Worm (Caenorhabditis elegans) whole organism, L4 larva: ENCODE measurements around the gene gst-12.

ENCODE experiments used
- F26F4.8 ChIP-seq: fragments of 200-800 bp; sonication (Bioruptor generic); conservative IDR thresholded peaks from 2 replicates; pipeline ENCODE4 v1.3.6; 2022; ENCODE audit warnings: missing genetic modification characterization, missing compliant biosample characterization
- F37D6.2 ChIP-seq: sonication (generic microtip); optimal IDR thresholded peaks from 2 replicates; lab custom pipeline; 2016; ENCODE audit warnings: mild to moderate bottlenecking, missing genetic modification characterization, missing compliant biosample characterization
- R02D3.7 ChIP-seq: fragments of 150-350 bp; sonication (generic microtip); optimal IDR thresholded peaks from 3 replicates; lab custom pipeline; 2014; ENCODE audit warnings: missing biosample characterization, missing genetic modification characterization
- T20F7.1 ChIP-seq: fragments of 200-800 bp; sonication (Bioruptor generic); optimal IDR thresholded peaks from 2 replicates; lab custom pipeline; 2018; ENCODE audit warnings: mild to moderate bottlenecking, missing genetic modification characterization, missing compliant biosample characterization
- T26A8.4 ChIP-seq: fragments of 200-800 bp; sonication (Bioruptor generic); IDR thresholded peaks from 2 replicates; pipeline ENCODE4 v1.3.6; 2022; ENCODE audit warnings: missing genetic modification characterization, missing compliant biosample characterization
- Y105C5A.15 ChIP-seq: fragments of 200-800 bp; sonication (Bioruptor generic); IDR thresholded peaks from 2 replicates; pipeline ENCODE4 v1.3.6; 2022; ENCODE audit warnings: missing genetic modification characterization, missing compliant biosample characterization
- Y48G9A.11 ChIP-seq: fragments of 200-800 bp; sonication (Bioruptor generic); IDR thresholded peaks from 2 replicates; pipeline ENCODE4 v1.3.6; 2022; ENCODE audit warnings: missing genetic modification reagents, missing genetic modification characterization, missing compliant biosample characterization
- ZK337.2 ChIP-seq: fragments of 200-800 bp; sonication (Bioruptor generic); IDR thresholded peaks from 2 replicates; pipeline ENCODE4 v1.3.6; 2022; ENCODE audit warnings: missing genetic modification reagents, missing genetic modification characterization, missing compliant biosample characterization
- ZK546.5 ChIP-seq, 2 experiments: sonication (generic microtip); optimal IDR thresholded peaks; 2 replicates each; lab custom pipeline; 2017; ENCODE audit warnings: missing biosample characterization in 2 of 2, missing genetic modification characterization in 2 of 2
- aha-1 ChIP-seq: fragments of 150-350 bp; peaks from one replicate; lab custom pipeline; 2014; ENCODE audit warnings: missing biosample characterization, missing genetic modification characterization
- ama-1 ChIP-seq: fragments of 150-350 bp; optimal IDR thresholded peaks from 2 replicates; lab custom pipeline; 2014; ENCODE audit warnings: inconsistent platforms, mixed read lengths
- ceh-20 ChIP-seq: fragments of 200-800 bp; sonication (Bioruptor generic); IDR thresholded peaks from 2 replicates; pipeline ENCODE4 v1.3.6; 2022; ENCODE audit warnings: missing genetic modification reagents, missing genetic modification characterization, missing compliant biosample characterization
- ceh-32 ChIP-seq: sonication (generic microtip); optimal IDR thresholded peaks from 2 replicates; lab custom pipeline; 2016; ENCODE audit warnings: mild to moderate bottlenecking, missing genetic modification characterization, missing compliant biosample characterization; ENCODE audit not compliant: poor library complexity
- ces-1 ChIP-seq: fragments of 150-350 bp; sonication (generic microtip); optimal IDR thresholded peaks from 4 replicates; lab custom pipeline; 2014; ENCODE audit warnings: missing biosample characterization, missing genetic modification reagents, missing genetic modification characterization
- cey-2 ChIP-seq: sonication (generic microtip); optimal IDR thresholded peaks from 3 replicates; lab custom pipeline; 2017; ENCODE audit warnings: missing genetic modification characterization, mild to moderate bottlenecking, missing compliant biosample characterization, antibody characterized with exemption, borderline replicate concordance; ENCODE audit not compliant: insufficient read depth
- daf-12 ChIP-seq: fragments of 150-350 bp; optimal IDR thresholded peaks from 2 replicates; lab custom pipeline; 2014; ENCODE audit warnings: missing biosample characterization, missing genetic modification reagents, missing genetic modification characterization
- dmd-6 ChIP-seq: fragments of 200-800 bp; sonication (Bioruptor generic); IDR thresholded peaks from 2 replicates; pipeline ENCODE4 v1.3.6; 2022; ENCODE audit warnings: missing genetic modification reagents, missing genetic modification characterization, missing compliant biosample characterization
- dpl-1 ChIP-seq: fragments of 150-350 bp; optimal IDR thresholded peaks from 2 replicates; lab custom pipeline; 2014; ENCODE audit warnings: missing biosample characterization, missing genetic modification reagents, missing genetic modification characterization
- duxl-1 ChIP-seq: sonication (generic microtip); optimal IDR thresholded peaks from 2 replicates; lab custom pipeline; 2016; ENCODE audit warnings: mild to moderate bottlenecking, missing genetic modification characterization, moderate library complexity, missing compliant biosample characterization; ENCODE audit not compliant: poor library complexity
- dve-1 ChIP-seq: sonication (generic microtip); optimal IDR thresholded peaks from 2 replicates; lab custom pipeline; 2017; ENCODE audit warnings: antibody characterized with exemption, mild to moderate bottlenecking, missing genetic modification characterization, missing compliant biosample characterization; ENCODE audit not compliant: insufficient read depth
- gei-8 ChIP-seq: fragments of 200-800 bp; sonication (Bioruptor generic); optimal IDR thresholded peaks from 2 replicates; lab custom pipeline; 2018; ENCODE audit warnings: mild to moderate bottlenecking, missing genetic modification characterization, missing compliant biosample characterization
- hlh-11 ChIP-seq: fragments of 200-800 bp; sonication (Bioruptor generic); optimal IDR thresholded peaks from 2 replicates; lab custom pipeline; 2018; ENCODE audit warnings: mild to moderate bottlenecking, missing genetic modification characterization, missing compliant biosample characterization
- hlh-30 ChIP-seq: sonication (generic microtip); optimal IDR thresholded peaks from 2 replicates; lab custom pipeline; 2017; ENCODE audit warnings: antibody characterized with exemption, mild to moderate bottlenecking, missing genetic modification characterization, missing compliant biosample characterization; ENCODE audit not compliant: insufficient read depth
- hmg-1.1 ChIP-seq: fragments of 200-800 bp; sonication (Bioruptor generic); IDR thresholded peaks from 2 replicates; pipeline ENCODE4 v1.3.6; 2022; ENCODE audit warnings: missing genetic modification reagents, missing genetic modification characterization, missing compliant biosample characterization
- lin-1 ChIP-seq: fragments of 200-800 bp; sonication (Bioruptor generic); IDR thresholded peaks from 2 replicates; pipeline ENCODE4 v1.3.6; 2022; ENCODE audit warnings: missing genetic modification reagents, missing genetic modification characterization, missing compliant biosample characterization
- lin-13 ChIP-seq: fragments of 150-350 bp; optimal IDR thresholded peaks from 2 replicates; lab custom pipeline; 2014; ENCODE audit warnings: missing biosample characterization, missing genetic modification reagents, missing genetic modification characterization
- lin-15B ChIP-seq: fragments of 150-350 bp; sonication (generic microtip); optimal IDR thresholded peaks from 3 replicates; lab custom pipeline; 2014; ENCODE audit warnings: missing biosample characterization, missing genetic modification characterization
- lin-39 ChIP-seq: fragments of 150-350 bp; optimal IDR thresholded peaks from 2 replicates; lab custom pipeline; 2014; ENCODE audit warnings: missing biosample characterization, missing genetic modification reagents, missing genetic modification characterization
- mdl-1 ChIP-seq, 2 experiments: fragments of 150-350 bp in 1 of 2; sonication (generic microtip) in 1 of 2; optimal IDR thresholded peaks; 2 replicates each; lab custom pipeline; 2014 to 2017; ENCODE audit warnings: missing biosample characterization in 2 of 2, missing genetic modification characterization in 2 of 2
- mxl-2 ChIP-seq: fragments of 200-800 bp; sonication (Bioruptor generic); conservative IDR thresholded peaks from 2 replicates; pipeline ENCODE4 v1.3.6; 2022; ENCODE audit warnings: missing genetic modification reagents, missing genetic modification characterization, missing compliant biosample characterization
- nhr-10 ChIP-seq: fragments of 150-350 bp; optimal IDR thresholded peaks from 2 replicates; lab custom pipeline; 2014; ENCODE audit warnings: missing biosample characterization, missing genetic modification characterization
- nhr-102 ChIP-seq: sonication (generic microtip); optimal IDR thresholded peaks from 2 replicates; lab custom pipeline; 2016; ENCODE audit warnings: mild to moderate bottlenecking, missing genetic modification characterization, moderate library complexity, missing compliant biosample characterization
- nhr-111 ChIP-seq: fragments of 200-800 bp; sonication (Bioruptor generic); optimal IDR thresholded peaks from 2 replicates; lab custom pipeline; 2018; ENCODE audit warnings: mild to moderate bottlenecking, missing genetic modification characterization, missing compliant biosample characterization
- nhr-237 ChIP-seq: sonication (generic microtip); optimal IDR thresholded peaks from 2 replicates; lab custom pipeline; 2017; ENCODE audit warnings: missing biosample characterization, missing genetic modification characterization
- nhr-28 ChIP-seq: fragments of 150-350 bp; optimal IDR thresholded peaks from 2 replicates; lab custom pipeline; 2014; ENCODE audit warnings: missing biosample characterization, missing genetic modification characterization
- nhr-42 ChIP-seq: fragments of 200-800 bp; sonication (Bioruptor generic); IDR thresholded peaks from 2 replicates; pipeline ENCODE4 v1.3.6; 2022; ENCODE audit warnings: missing genetic modification characterization, missing compliant biosample characterization
- nhr-48 ChIP-seq: sonication (generic microtip); optimal IDR thresholded peaks from 2 replicates; lab custom pipeline; 2016; ENCODE audit warnings: mild to moderate bottlenecking, missing genetic modification characterization, missing compliant biosample characterization
- nhr-6 ChIP-seq: fragments of 150-350 bp; optimal IDR thresholded peaks from 2 replicates; lab custom pipeline; 2014; ENCODE audit warnings: missing biosample characterization, missing genetic modification characterization
- nhr-77 ChIP-seq: fragments of 150-350 bp; optimal IDR thresholded peaks from 2 replicates; lab custom pipeline; 2014; ENCODE audit warnings: missing biosample characterization, missing genetic modification characterization
- pha-4 ChIP-seq, 2 experiments: fragments of 150-350 bp in 1 of 2; fragments of 200-800 bp in 1 of 2; sonication (Bioruptor generic) in 1 of 2; IDR thresholded peaks in 1 of 2; optimal IDR thresholded peaks in 1 of 2; 2 replicates each; pipeline versions ENCODE4 v1.3.6 to Lab custom; 2014 to 2022; ENCODE audit warnings: missing genetic modification characterization in 2 of 2, missing genetic modification reagents in 2 of 2, missing biosample characterization in 1 of 2, missing compliant biosample characterization in 1 of 2
- php-3 ChIP-seq: fragments of 200-800 bp; sonication (Bioruptor generic); IDR thresholded peaks from 2 replicates; pipeline ENCODE4 v1.3.6; 2022; ENCODE audit warnings: missing genetic modification reagents, missing genetic modification characterization, missing compliant biosample characterization
- sdz-12 ChIP-seq: fragments of 200-800 bp; sonication (Bioruptor generic); optimal IDR thresholded peaks from 2 replicates; lab custom pipeline; 2018; ENCODE audit warnings: mild to moderate bottlenecking, missing genetic modification characterization, missing compliant biosample characterization
- set-16 ChIP-seq: fragments of 200-800 bp; sonication (Bioruptor generic); IDR thresholded peaks from 2 replicates; pipeline ENCODE4 v1.3.6; 2022; ENCODE audit warnings: missing genetic modification reagents, missing genetic modification characterization, missing compliant biosample characterization
- snpc-1.2 ChIP-seq: fragments of 200-800 bp; sonication (Bioruptor generic); IDR thresholded peaks from 2 replicates; pipeline ENCODE4 v1.3.6; 2022; ENCODE audit warnings: missing genetic modification reagents, missing genetic modification characterization, missing compliant biosample characterization
- spr-1 ChIP-seq: sonication (generic microtip); optimal IDR thresholded peaks from 2 replicates; lab custom pipeline; 2016; ENCODE audit warnings: mild to moderate bottlenecking, missing genetic modification characterization, missing compliant biosample characterization
- spr-3 ChIP-seq: fragments of 200-800 bp; sonication (Bioruptor generic); optimal IDR thresholded peaks from 2 replicates; lab custom pipeline; 2018; ENCODE audit warnings: mild to moderate bottlenecking, missing genetic modification characterization, missing compliant biosample characterization
- unc-130 ChIP-seq: sonication (generic microtip); optimal IDR thresholded peaks from 2 replicates; lab custom pipeline; 2016; ENCODE audit warnings: missing genetic modification reagents, missing genetic modification characterization, missing compliant biosample characterization
- zfp-2 ChIP-seq: sonication (generic microtip); optimal IDR thresholded peaks from 2 replicates; lab custom pipeline; 2016; ENCODE audit warnings: mild to moderate bottlenecking, missing genetic modification characterization, missing compliant biosample characterization
- zfp-3 ChIP-seq: fragments of 200-800 bp; sonication (Bioruptor generic); conservative IDR thresholded peaks from 2 replicates; pipeline ENCODE4 v1.3.6; 2022; ENCODE audit warnings: missing genetic modification reagents, missing genetic modification characterization, missing compliant biosample characterization
- zip-11 ChIP-seq: fragments of 200-800 bp; sonication (Bioruptor generic); IDR thresholded peaks from 2 replicates; pipeline ENCODE4 v1.3.6; 2022; ENCODE audit warnings: missing genetic modification characterization, missing compliant biosample characterization
- ztf-11 ChIP-seq: fragments of 150-350 bp; optimal IDR thresholded peaks from 2 replicates; lab custom pipeline; 2014; ENCODE audit warnings: missing biosample characterization, missing genetic modification characterization

The gst-12 gene

ce11 chrII:13609655-13610054, 8.2 kb downstream of the gst-12 start, which contains the start of gene gst-20:
TSS of gene gst-20 (minus strand) at chrII:13609824.
- TF ChIP-seq nhr-10, result no peak
- TF ChIP-seq nhr-28 (tag; lab: Kevin White, UChicago), result peak; percentile 72
- TF ChIP-seq spr-3 (GFP tag; lab: Kevin White, UChicago), result no peak
- peak; percentile 75 for TF ChIP-seq dve-1
- no peak for TF ChIP-seq T20F7.1
- no peak for TF ChIP-seq gei-8 (GFP tag; lab: Kevin White, UChicago)
- no peak for TF ChIP-seq sdz-12
- TF ChIP-seq nhr-48 (tag; lab: Kevin White, UChicago), result peak; percentile 53
- TF ChIP-seq ZK546.5 (tag; optimal IDR thresholded peaks at IDR 0.05; lab: Kevin White, UChicago), result no peak
- TF ChIP-seq ztf-11, result no peak
- no peak for TF ChIP-seq Y105C5A.15
- TF ChIP-seq nhr-77 (tag; lab: Kevin White, UChicago), result peak; percentile 82
- peak; percentile 78 for TF ChIP-seq hlh-11 (tag; lab: Kevin White, UChicago)
- peak in 1 of 2 experiments; percentile 85 for TF ChIP-seq mdl-1 (tag; optimal IDR thresholded peaks at IDR 0.05; lab: Kevin White, UChicago)
- no peak for TF ChIP-seq zfp-2 (tag; lab: Kevin White, UChicago)
- TF ChIP-seq spr-1, result no peak
- TF ChIP-seq F26F4.8 (GFP tag; lab: Robert Waterston, UW), result no peak
- no peak for TF ChIP-seq unc-130 (GFP tag; lab: Kevin White, UChicago)
- no peak for TF ChIP-seq zip-11 (GFP tag; lab: Robert Waterston, UW)
- no peak for TF ChIP-seq daf-12
- TF ChIP-seq nhr-42, result no peak
- no peak for TF ChIP-seq R02D3.7 (tag; lab: Kevin White, UChicago)
- TF ChIP-seq ama-1 (lab: Kevin White, UChicago), result no peak
- TF ChIP-seq lin-15B (tag; lab: Kevin White, UChicago), result no peak
- TF ChIP-seq ZK337.2 (GFP tag; lab: Robert Waterston, UW), result no peak
- TF ChIP-seq T26A8.4 (GFP tag; lab: Robert Waterston, UW), result no peak
- TF ChIP-seq ceh-32, result no peak
- no peak for TF ChIP-seq hmg-1.1 (GFP tag; lab: Robert Waterston, UW)
- TF ChIP-seq snpc-1.2 (GFP tag; lab: Robert Waterston, UW), result no peak
- TF ChIP-seq nhr-102, result peak; percentile 50
- TF ChIP-seq dmd-6 (GFP tag; lab: Robert Waterston, UW), result peak; percentile 79
- no peak for TF ChIP-seq lin-1
- TF ChIP-seq duxl-1 (tag; lab: Kevin White, UChicago), result no peak
- no peak for TF ChIP-seq Y48G9A.11 (GFP tag; lab: Robert Waterston, UW)
- no peak for TF ChIP-seq ceh-20
- no peak for TF ChIP-seq pha-4 (GFP tag; IDR thresholded peaks at IDR 0.05; lab: Robert Waterston, UW)
- no peak for TF ChIP-seq pha-4 (tag; optimal IDR thresholded peaks at IDR 0.05; lab: Kevin White, UChicago)
- TF ChIP-seq dpl-1 (GFP tag; lab: Kevin White, UChicago), result peak; percentile 32
- peak; percentile 28 for TF ChIP-seq aha-1 (tag; lab: Kevin White, UChicago)
- TF ChIP-seq lin-39 (tag; lab: Kevin White, UChicago), result no peak
- TF ChIP-seq zfp-3 (GFP tag; lab: Robert Waterston, UW), result no peak
- no peak for TF ChIP-seq mxl-2 (GFP tag; lab: Robert Waterston, UW)
- TF ChIP-seq hlh-30 (tag; lab: Kevin White, UChicago), result peak; percentile 82
- peak; percentile 22 for TF ChIP-seq nhr-6 (tag; lab: Kevin White, UChicago)
- TF ChIP-seq F37D6.2 (tag; lab: Kevin White, UChicago), result no peak
- TF ChIP-seq cey-2 (tag; lab: Kevin White, UChicago), result no peak
- no peak for TF ChIP-seq ces-1 (GFP tag; lab: Kevin White, UChicago)
- no peak for TF ChIP-seq set-16 (GFP tag; lab: Robert Waterston, UW)
- TF ChIP-seq nhr-237 (tag; lab: Kevin White, UChicago), result no peak
- TF ChIP-seq lin-13 (GFP tag; lab: Kevin White, UChicago), result no peak
- TF ChIP-seq nhr-111 (GFP tag; lab: Kevin White, UChicago), result no peak
- TF ChIP-seq php-3, result no peak
